Fruit fly (Drosophila melanogaster): ENCODE measurements around the gene Aef1.

Gene Aef1

DNA sequence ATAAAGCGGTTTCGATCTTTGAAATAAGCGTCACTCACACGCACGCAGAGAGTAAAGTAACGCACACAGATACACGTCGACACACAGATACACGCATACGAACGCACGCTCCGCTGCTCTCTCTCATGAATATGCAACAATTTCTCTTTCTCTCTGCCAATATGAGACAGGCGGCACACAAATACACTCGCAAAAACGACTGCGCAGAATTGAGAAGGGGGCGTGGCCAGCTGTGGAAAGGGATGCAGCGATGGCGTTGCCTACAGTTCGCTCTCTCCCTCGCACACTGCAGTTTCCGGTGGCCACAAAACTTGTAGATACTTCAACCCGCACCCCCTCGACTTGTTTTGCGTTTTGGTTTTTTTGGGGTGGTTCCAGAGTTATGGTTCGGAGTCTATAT is 46.4 kb downstream of the Aef1 start:
- no peak for TF ChIP-seq Sp1 (GFP tag; optimal IDR thresholded peaks at IDR 0.05)
- peak; percentile 71 for TF ChIP-seq rgr (GFP tag; optimal IDR thresholded peaks at IDR 0.05)
- TF ChIP-seq fru (GFP tag; optimal IDR thresholded peaks at IDR 0.05): peak; percentile 48
- TF ChIP-seq sage (GFP tag; optimal IDR thresholded peaks at IDR 0.05): no peak
- peak; percentile 44 for TF ChIP-seq h (GFP tag; optimal IDR thresholded peaks at IDR 0.05)
- TF ChIP-seq N (GFP tag; optimal IDR thresholded peaks at IDR 0.05): peak; percentile 73
- TF ChIP-seq brk (GFP tag; optimal IDR thresholded peaks at IDR 0.05): no peak
- TF ChIP-seq Mio (GFP tag; optimal IDR thresholded peaks at IDR 0.05): no peak
- no peak for TF ChIP-seq pan (optimal IDR thresholded peaks at IDR 0.05)
- peak in 1 of 2 experiments; percentile 31 for TF ChIP-seq foxo (GFP tag; optimal IDR thresholded peaks at IDR 0.05)
- peak; percentile 52 for TF ChIP-seq Dif (GFP tag; optimal IDR thresholded peaks at IDR 0.05; ENCODE audit: partially characterized antibody)
- peak in 1 of 2 experiments; percentile 72 for TF ChIP-seq dl (GFP tag; optimal IDR thresholded peaks at IDR 0.05; ENCODE audit: insufficient read depth in 1 of 2, partially characterized antibody in 2 of 2)
- no peak for TF ChIP-seq GATAd (GFP tag; optimal IDR thresholded peaks at IDR 0.05)
- TF ChIP-seq br (GFP tag; optimal IDR thresholded peaks at IDR 0.05): peak; percentile 38
- no peak for TF ChIP-seq tai (GFP tag; optimal IDR thresholded peaks at IDR 0.05)
- no peak for TF ChIP-seq dsf (GFP tag; optimal IDR thresholded peaks at IDR 0.05; ENCODE audit: borderline replicate concordance)
- TF ChIP-seq Myc (optimal IDR thresholded peaks at IDR 0.05): no peak
- TF ChIP-seq woc (GFP tag; optimal IDR thresholded peaks at IDR 0.05): no peak
- peak; percentile 48 for TF ChIP-seq OdsH (GFP tag; optimal IDR thresholded peaks at IDR 0.05)
- peak; percentile 69 for TF ChIP-seq dmrt93B (GFP tag; optimal IDR thresholded peaks at IDR 0.05)
- TF ChIP-seq Abd-B (GFP tag; optimal IDR thresholded peaks at IDR 0.05): no peak
- TF ChIP-seq usp (GFP tag; optimal IDR thresholded peaks at IDR 0.05): no peak
- TF ChIP-seq CG9705 (GFP tag; optimal IDR thresholded peaks at IDR 0.05): peak; percentile 70
- TF ChIP-seq Vsx2 (GFP tag; optimal IDR thresholded peaks at IDR 0.05; ENCODE audit: partially characterized antibody): peak; percentile 22
- peak; percentile 51 for TF ChIP-seq HLH106 (tag; optimal IDR thresholded peaks at IDR 0.05)
- peak; percentile 54 for TF ChIP-seq Hr83 (GFP tag; optimal IDR thresholded peaks at IDR 0.05; ENCODE audit: poor library complexity, severe bottlenecking)
- peak; percentile 15 for TF ChIP-seq Hr78 (GFP tag; optimal IDR thresholded peaks at IDR 0.05)
- no peak for TF ChIP-seq Rel (GFP tag; optimal IDR thresholded peaks at IDR 0.05)
- no peak for TF ChIP-seq Rel (tag; optimal IDR thresholded peaks at IDR 0.05)
- no peak for TF ChIP-seq Hnf4 (GFP tag; optimal IDR thresholded peaks at IDR 0.05)
- TF ChIP-seq Jra (GFP tag; optimal IDR thresholded peaks at IDR 0.05): peak; percentile 18
- no peak for TF ChIP-seq CrebA (GFP tag; optimal IDR thresholded peaks at IDR 0.05; ENCODE audit: borderline replicate concordance)
- TF ChIP-seq Dfd (GFP tag; optimal IDR thresholded peaks at IDR 0.05): no peak
- TF ChIP-seq psq (GFP tag; optimal IDR thresholded peaks at IDR 0.05): peak; percentile 14

DNA sequence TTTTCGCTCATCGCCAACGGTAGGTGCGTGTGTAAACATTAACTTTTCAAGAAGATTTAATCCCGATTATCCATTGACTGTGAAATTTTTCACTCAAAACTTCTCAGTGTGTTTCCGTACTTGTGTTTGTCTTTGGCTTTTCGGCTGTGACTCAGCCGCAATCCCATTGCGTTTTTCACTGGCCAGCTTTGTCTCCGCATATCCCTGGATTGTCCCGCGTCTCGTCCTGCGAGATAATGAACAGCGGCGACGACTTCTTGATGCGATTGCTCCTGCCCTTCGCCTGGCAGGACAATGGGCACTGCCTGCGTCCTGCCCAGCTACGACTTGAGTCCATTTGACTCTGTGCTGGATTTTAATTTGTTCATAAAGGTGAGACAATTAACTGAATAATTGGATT is 48.9 kb downstream of the Aef1 start:
- TF ChIP-seq brk (GFP tag; optimal IDR thresholded peaks at IDR 0.05) (no peak), Dif (GFP tag; optimal IDR thresholded peaks at IDR 0.05; ENCODE audit: partially characterized antibody) (no peak), lola (GFP tag; optimal IDR thresholded peaks at IDR 0.05) (no peak), h (GFP tag; optimal IDR thresholded peaks at IDR 0.05) (no peak), rgr (GFP tag; optimal IDR thresholded peaks at IDR 0.05) (no peak), tai (GFP tag; optimal IDR thresholded peaks at IDR 0.05) (no peak), foxo (GFP tag; optimal IDR thresholded peaks at IDR 0.05) (no peak), br (GFP tag; optimal IDR thresholded peaks at IDR 0.05) (no peak), Jra (GFP tag; optimal IDR thresholded peaks at IDR 0.05) (no peak), Mio (GFP tag; optimal IDR thresholded peaks at IDR 0.05) (no peak), psq (GFP tag; optimal IDR thresholded peaks at IDR 0.05) (no peak), Dfd (GFP tag; optimal IDR thresholded peaks at IDR 0.05) (no peak), GATAd (GFP tag; optimal IDR thresholded peaks at IDR 0.05) (no peak), jim (GFP tag; optimal IDR thresholded peaks at IDR 0.05) (no peak)

DNA sequence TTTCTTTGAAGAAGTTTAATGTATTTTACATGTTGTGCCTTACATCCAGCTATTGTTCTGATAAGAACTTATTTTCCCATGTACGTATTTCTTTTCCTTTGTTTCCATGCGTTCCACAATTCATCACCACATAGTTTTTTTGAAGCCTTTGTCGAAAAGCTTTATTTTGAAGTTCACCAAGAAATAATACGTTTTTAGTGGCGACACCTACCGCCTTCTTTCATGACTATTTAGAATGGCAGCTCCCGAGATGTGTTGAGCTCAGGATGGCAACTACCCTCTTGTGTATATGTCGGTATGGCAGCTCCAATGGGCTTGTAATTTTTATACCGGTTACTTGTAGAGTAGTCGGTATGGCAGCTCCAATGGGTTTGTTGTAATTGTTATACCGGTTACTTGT is 50.6 kb downstream of the Aef1 start:
- TF ChIP-seq woc (GFP tag; optimal IDR thresholded peaks at IDR 0.05): no peak
- TF ChIP-seq psq (GFP tag; optimal IDR thresholded peaks at IDR 0.05): peak; percentile 2
- no peak for TF ChIP-seq tai (GFP tag; optimal IDR thresholded peaks at IDR 0.05)
- no peak for TF ChIP-seq Rel (GFP tag; optimal IDR thresholded peaks at IDR 0.05)
- no peak for TF ChIP-seq Rel (tag; optimal IDR thresholded peaks at IDR 0.05)
- TF ChIP-seq Hr78 (GFP tag; optimal IDR thresholded peaks at IDR 0.05): no peak
- TF ChIP-seq Myc (optimal IDR thresholded peaks at IDR 0.05): peak; percentile 98
